Worm (Caenorhabditis elegans) whole organism, L1 larva: ENCODE results near the gene Y11D7A.8.

Source experiments
- ama-1 ChIP-seq: fragments of 150-350 bp; optimal IDR thresholded peaks from 2 replicates; lab custom pipeline; 2014
- blmp-1 ChIP-seq: fragments of 150-350 bp; optimal IDR thresholded peaks from 2 replicates; lab custom pipeline; 2014; ENCODE audit warnings: missing biosample characterization, missing genetic modification characterization
- ceh-8 ChIP-seq: fragments of 200-800 bp; sonication (Bioruptor generic); optimal IDR thresholded peaks from 2 replicates; lab custom pipeline; 2018; ENCODE audit warnings: mild to moderate bottlenecking, missing genetic modification characterization, moderate library complexity, missing compliant biosample characterization
- ceh-82 ChIP-seq, 3 experiments: fragments of 150-350 bp in 1 of 3; sonication (generic microtip) in 2 of 3; optimal IDR thresholded peaks; 2 replicates each; lab custom pipeline; 2014 to 2017; ENCODE audit warnings: missing biosample characterization in 3 of 3, missing genetic modification characterization in 3 of 3
- ceh-90 ChIP-seq: sonication (generic microtip); optimal IDR thresholded peaks from 2 replicates; lab custom pipeline; 2016; ENCODE audit warnings: missing genetic modification characterization, missing compliant biosample characterization
- ces-1 ChIP-seq: fragments of 150-350 bp; optimal IDR thresholded peaks from 2 replicates; lab custom pipeline; 2014; ENCODE audit warnings: missing biosample characterization, missing genetic modification reagents, missing genetic modification characterization
- egl-27 ChIP-seq, 2 experiments: fragments of 150-350 bp in 1 of 2; sonication (generic microtip); optimal IDR thresholded peaks; 3 replicates each; lab custom pipeline; 2017 to 2018; ENCODE audit warnings: missing biosample characterization in 2 of 2, missing genetic modification characterization in 2 of 2, missing genetic modification reagents in 2 of 2
- ets-5 ChIP-seq: fragments of 200-800 bp; sonication (Bioruptor generic); IDR thresholded peaks from 2 replicates; pipeline ENCODE4 v1.3.6; 2022; ENCODE audit warnings: missing genetic modification characterization, missing compliant biosample characterization
- fkh-10 ChIP-seq: sonication (generic microtip); optimal IDR thresholded peaks from 2 replicates; lab custom pipeline; 2017; ENCODE audit warnings: missing biosample characterization, missing genetic modification reagents, missing genetic modification characterization
- fos-1 ChIP-seq: fragments of 150-350 bp; optimal IDR thresholded peaks from 2 replicates; lab custom pipeline; 2014; ENCODE audit warnings: missing biosample characterization, missing genetic modification characterization
- grh-1 ChIP-seq: fragments of 200-800 bp; sonication (Bioruptor generic); IDR thresholded peaks from 2 replicates; pipeline ENCODE4 v1.3.6; 2022; ENCODE audit warnings: missing genetic modification reagents, missing genetic modification characterization, missing compliant biosample characterization
- lin-13 ChIP-seq: fragments of 150-350 bp; optimal IDR thresholded peaks from 2 replicates; lab custom pipeline; 2014; ENCODE audit warnings: missing biosample characterization, missing genetic modification reagents, missing genetic modification characterization
- lin-14 ChIP-seq: fragments of 200-800 bp; sonication (Bioruptor generic); optimal IDR thresholded peaks from 2 replicates; lab custom pipeline; 2018; ENCODE audit warnings: mild to moderate bottlenecking, missing genetic modification characterization, moderate library complexity, missing compliant biosample characterization
- lin-35 ChIP-seq, 2 experiments: fragments of 150-350 bp; optimal IDR thresholded peaks; 2 replicates each; lab custom pipeline; 2014; ENCODE audit warnings: missing biosample characterization in 2 of 2, missing genetic modification characterization in 2 of 2, missing genetic modification reagents in 2 of 2
- lin-39 ChIP-seq: fragments of 150-350 bp; optimal IDR thresholded peaks from 2 replicates; lab custom pipeline; 2014; ENCODE audit warnings: missing biosample characterization, missing genetic modification reagents, missing genetic modification characterization
- lir-3 ChIP-seq: sonication (generic microtip); optimal IDR thresholded peaks from 2 replicates; lab custom pipeline; 2016; ENCODE audit warnings: mild to moderate bottlenecking, missing genetic modification characterization, moderate library complexity, missing compliant biosample characterization; ENCODE audit not compliant: poor library complexity
- mef-2 ChIP-seq: fragments of 150-350 bp; optimal IDR thresholded peaks from 2 replicates; lab custom pipeline; 2014; ENCODE audit warnings: missing biosample characterization, missing genetic modification characterization
- nhr-19 ChIP-seq: fragments of 200-800 bp; sonication (Bioruptor generic); conservative IDR thresholded peaks from 2 replicates; pipeline ENCODE4 v1.3.6; 2022; ENCODE audit warnings: missing genetic modification characterization, missing compliant biosample characterization
- nhr-20 ChIP-seq: sonication (generic microtip); optimal IDR thresholded peaks from 2 replicates; lab custom pipeline; 2016; ENCODE audit warnings: mild to moderate bottlenecking, missing genetic modification characterization, missing compliant biosample characterization
- nhr-237 ChIP-seq: fragments of 150-350 bp; optimal IDR thresholded peaks from 2 replicates; lab custom pipeline; 2014; ENCODE audit warnings: missing biosample characterization, missing genetic modification characterization
- nhr-28 ChIP-seq: fragments of 150-350 bp; optimal IDR thresholded peaks from 2 replicates; lab custom pipeline; 2014; ENCODE audit warnings: missing biosample characterization, missing genetic modification characterization
- nhr-71 ChIP-seq: sonication (generic microtip); optimal IDR thresholded peaks from 2 replicates; lab custom pipeline; 2016; ENCODE audit warnings: mild to moderate bottlenecking, missing genetic modification characterization, moderate library complexity, missing compliant biosample characterization
- nhr-85 ChIP-seq: sonication (generic microtip); peaks from one replicate; lab custom pipeline; 2016; ENCODE audit warnings: missing genetic modification characterization, inconsistent platforms, missing compliant biosample characterization
- pag-3 ChIP-seq: sonication (generic microtip); optimal IDR thresholded peaks from 2 replicates; lab custom pipeline; 2017; ENCODE audit warnings: missing genetic modification characterization, mild to moderate bottlenecking, missing compliant biosample characterization, antibody characterized with exemption, borderline replicate concordance; ENCODE audit not compliant: insufficient read depth
- pqm-1 ChIP-seq: sonication (generic microtip); optimal IDR thresholded peaks from 3 replicates; lab custom pipeline; 2017; ENCODE audit warnings: missing biosample characterization, missing genetic modification characterization
- sox-4 ChIP-seq: sonication (generic microtip); optimal IDR thresholded peaks from 2 replicates; lab custom pipeline; 2016; ENCODE audit warnings: missing genetic modification characterization, missing compliant biosample characterization
- sup-37 ChIP-seq: fragments of 200-800 bp; sonication (Bioruptor generic); optimal IDR thresholded peaks from 2 replicates; lab custom pipeline; 2018; ENCODE audit warnings: mild to moderate bottlenecking, missing genetic modification characterization, missing compliant biosample characterization
- swsn-7 ChIP-seq: sonication (generic microtip); optimal IDR thresholded peaks from 2 replicates; lab custom pipeline; 2016; ENCODE audit warnings: missing genetic modification characterization, missing compliant biosample characterization
- tbx-2 ChIP-seq: sonication (generic microtip); optimal IDR thresholded peaks from 2 replicates; lab custom pipeline; 2016; ENCODE audit warnings: missing genetic modification characterization, missing compliant biosample characterization
- unc-62 ChIP-seq: fragments of 150-350 bp; optimal IDR thresholded peaks from 2 replicates; lab custom pipeline; 2014; ENCODE audit warnings: missing biosample characterization, missing genetic modification reagents, missing genetic modification characterization

Gene Y11D7A.8

DNA sequence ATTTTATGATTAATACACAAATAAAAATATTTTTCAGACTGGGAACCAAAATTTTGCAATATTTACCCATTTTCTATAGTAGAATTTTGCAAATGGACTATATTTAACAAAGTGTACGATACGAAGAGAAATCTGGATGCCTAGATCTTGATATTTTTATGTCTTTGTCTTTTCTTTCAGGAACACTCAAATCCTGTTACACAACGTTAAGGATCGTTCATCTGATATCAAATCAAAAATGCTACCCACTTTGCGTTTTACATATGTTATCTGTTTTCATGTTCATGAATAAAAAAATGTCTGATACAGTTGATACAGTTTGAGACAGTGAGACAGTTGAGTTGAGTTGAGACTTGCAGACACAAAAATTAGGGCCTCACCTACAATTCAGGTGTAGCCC lies 45.1 kb downstream of the Y11D7A.8 start, which contains the start of gene F49C12.1 (continued):
- TF ChIP-seq ets-5 (GFP tag; lab: Robert Waterston, UW): no peak
- no peak for TF ChIP-seq ama-1 (lab: Kevin White, UChicago)

DNA sequence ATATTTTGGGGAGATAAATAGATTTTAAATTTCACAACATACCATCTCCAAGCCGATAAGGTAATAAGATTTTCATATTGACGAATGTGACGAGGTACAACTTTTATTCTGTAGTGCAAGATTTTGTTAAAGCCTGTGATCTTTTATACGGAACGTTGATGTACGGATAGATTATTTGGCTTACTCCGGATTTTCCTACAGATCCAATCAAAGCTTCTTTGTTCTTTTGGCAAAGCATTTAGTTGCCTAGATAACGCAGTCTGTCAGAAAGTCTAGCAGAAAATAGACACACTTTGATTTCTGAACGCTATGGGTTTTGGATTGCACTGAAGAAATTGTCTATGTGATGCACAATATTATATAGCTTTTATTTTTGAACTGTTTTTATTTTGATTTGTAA lies 48.0 kb downstream of the Y11D7A.8 start, which contains the start of gene F49C12.2:
F49C12.2 (minus strand) TSS at position 101 of the 400 bp plus-strand sequence.
- TF ChIP-seq lin-13 (GFP tag; lab: Kevin White, UChicago) (no peak), nhr-20 (no peak), ceh-82 (tag; optimal IDR thresholded peaks at IDR 0.05; lab: Kevin White, UChicago) (no peak), pag-3 (tag; lab: Kevin White, UChicago) (no peak), nhr-28 (tag; lab: Kevin White, UChicago) (no peak), lin-35 (GFP tag; optimal IDR thresholded peaks at IDR 0.05; lab: Kevin White, UChicago) (no peak), lir-3 (tag; lab: Kevin White, UChicago) (no peak), ceh-8 (GFP tag; lab: Kevin White, UChicago) (no peak), grh-1 (GFP tag; lab: Robert Waterston, UW) (no peak), nhr-71 (tag; lab: Kevin White, UChicago) (no peak), sox-4 (tag; lab: Kevin White, UChicago) (no peak), ces-1 (no peak), fkh-10 (GFP tag; lab: Kevin White, UChicago) (no peak), sup-37 (GFP tag; lab: Kevin White, UChicago) (no peak), fos-1 (tag; lab: Kevin White, UChicago) (no peak), nhr-85 (tag; lab: Kevin White, UChicago) (no peak), ceh-90 (tag; lab: Kevin White, UChicago) (no peak), pqm-1 (tag; lab: Kevin White, UChicago) (no peak), ama-1 (lab: Kevin White, UChicago) (no peak)

DNA sequence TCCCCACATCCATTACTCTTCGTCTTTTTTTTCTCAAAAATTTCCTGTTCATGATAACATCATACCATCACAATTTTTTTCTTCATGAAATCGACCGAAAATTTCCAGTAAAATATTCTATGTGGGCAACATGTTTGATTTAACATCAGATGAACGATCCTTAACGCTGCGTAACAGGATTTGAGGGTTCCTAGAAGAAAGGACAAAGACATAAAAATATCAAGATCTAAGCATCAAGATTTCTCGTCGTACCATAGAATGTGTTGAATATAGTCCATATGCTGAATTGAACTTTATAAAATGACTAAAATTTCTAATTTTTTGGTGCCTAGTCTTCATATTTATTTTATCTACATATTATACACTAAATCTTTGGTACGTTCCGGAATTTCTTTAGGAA lies 48.9 kb downstream of the Y11D7A.8 start, which contains the start of gene F49C12.3:
F49C12.3 (plus strand) TSS at position 301 of the 400 bp plus-strand sequence.
- TF ChIP-seq lin-14 (no peak), blmp-1 (no peak), nhr-237 (tag; lab: Kevin White, UChicago) (no peak), ces-1 (no peak), lin-39 (tag; lab: Kevin White, UChicago) (no peak), swsn-7 (tag; lab: Kevin White, UChicago) (no peak), tbx-2 (no peak), egl-27 (tag; optimal IDR thresholded peaks at IDR 0.05; lab: Kevin White, UChicago) (no peak), unc-62 (GFP tag; lab: Kevin White, UChicago) (no peak), nhr-19 (GFP tag; lab: Robert Waterston, UW) (no peak), mef-2 (tag; lab: Kevin White, UChicago) (no peak)
